Fruit fly (Drosophila melanogaster): ENCODE data around the gene TBC1D23.

DNA sequence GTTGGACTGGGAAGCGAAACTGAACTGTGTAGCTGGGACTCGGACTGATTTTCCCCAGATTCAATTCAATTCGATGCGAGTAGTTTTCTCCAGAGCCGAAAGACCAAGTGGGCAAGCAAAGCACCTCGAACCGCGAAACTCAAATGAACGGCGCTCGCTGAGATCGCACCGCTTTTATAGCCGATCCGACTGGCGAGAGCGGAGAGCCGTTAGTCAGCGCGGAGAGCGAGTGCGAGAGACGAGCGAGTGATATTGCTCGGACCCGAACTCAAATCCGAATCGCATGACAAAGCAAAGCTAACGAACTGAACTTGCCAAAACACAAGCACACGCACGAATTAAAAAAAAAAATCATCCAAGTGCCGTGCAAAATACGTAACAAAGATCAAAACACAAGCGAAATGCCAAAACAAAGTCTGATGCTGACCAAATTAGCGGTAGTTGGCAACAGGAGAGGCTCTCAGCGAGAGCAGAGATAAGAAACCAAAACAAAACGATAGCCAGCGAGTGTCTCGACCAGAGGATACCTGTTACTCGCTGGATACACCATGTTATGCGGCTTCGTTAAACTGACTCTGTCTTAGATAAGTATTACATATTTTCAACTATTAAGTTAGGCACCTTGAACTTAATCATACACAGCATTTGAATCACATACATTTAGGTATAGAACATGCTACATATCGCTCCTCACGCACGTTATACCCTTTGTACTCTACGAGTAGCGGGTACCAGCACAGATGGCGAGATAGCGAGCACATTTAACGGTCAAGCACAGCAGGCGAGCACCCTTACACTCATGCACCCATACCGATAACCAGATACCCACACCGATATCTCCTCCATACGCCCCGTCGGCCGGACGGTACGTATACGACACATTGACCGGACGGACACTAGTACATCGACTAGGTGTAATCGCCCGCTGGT lies 10.0 kb upstream of the TBC1D23 start:
- TF ChIP-seq pita (GFP tag; optimal IDR thresholded peaks at IDR 0.05) (no peak), grau (tag; optimal IDR thresholded peaks at IDR 0.05) (peak; percentile 78), insv (GFP tag; optimal IDR thresholded peaks at IDR 0.05) (peak in 1 of 2 experiments; percentile 21), ap (GFP tag; IDR thresholded peaks at IDR 0.05) (peak; percentile 82), Ets97D (GFP tag; optimal IDR thresholded peaks at IDR 0.05) (peak; percentile 44), Sox102F (GFP tag; optimal IDR thresholded peaks at IDR 0.05) (peak; percentile 71), CG3065 (GFP tag; optimal IDR thresholded peaks at IDR 0.05) (no peak), CG30431 (GFP tag; optimal IDR thresholded peaks at IDR 0.05) (peak; percentile 40), Drgx (GFP tag; IDR thresholded peaks at IDR 0.05) (peak; percentile 82), CG10565 (GFP tag; optimal IDR thresholded peaks at IDR 0.05) (no peak), Mad (GFP tag; optimal IDR thresholded peaks at IDR 0.05) (peak; percentile 49), Bteb2 (GFP tag; optimal IDR thresholded peaks at IDR 0.05) (peak; percentile 76)

Measured in whole organism, embryonic.